Fruit fly (Drosophila melanogaster) whole organism, prepupa: ENCODE measurements around the gene Usp1.
A peak's percentile ranks its signal among the peaks of the same experiment; 100 is the strongest.

ENCODE experiments used
- Blimp-1 ChIP-seq: fragments of 200-800 bp; sonication (Bioruptor generic); optimal IDR thresholded peaks from 3 replicates; lab custom pipeline; 2017; ENCODE audit warnings: missing biosample characterization, missing genetic modification characterization, mild to moderate bottlenecking, moderate library complexity, missing genetic modification reagents
- CG10631 ChIP-seq: fragments of 200-800 bp; sonication (Bioruptor generic); optimal IDR thresholded peaks from 2 replicates; lab custom pipeline; 2016; ENCODE audit warnings: missing biosample characterization, missing genetic modification characterization
- CG11294 ChIP-seq: fragments of 200-800 bp; sonication (Bioruptor generic); IDR thresholded peaks from 2 replicates; pipeline ENCODE4 v1.3.6; 2022; ENCODE audit warnings: missing biosample characterization, missing genetic modification characterization
- CG11762 ChIP-seq: fragments of 200-800 bp; sonication (Bioruptor generic); optimal IDR thresholded peaks from 3 replicates; lab custom pipeline; 2016; ENCODE audit warnings: missing biosample characterization, missing genetic modification characterization; ENCODE audit not compliant: insufficient read depth
- CG11902 ChIP-seq: fragments of 200-800 bp; sonication (Bioruptor generic); optimal IDR thresholded peaks from 3 replicates; lab custom pipeline; 2016; ENCODE audit warnings: missing biosample characterization, missing genetic modification characterization
- CG16779 ChIP-seq: fragments of 200-800 bp; sonication (Bioruptor generic); optimal IDR thresholded peaks from 3 replicates; lab custom pipeline; 2017; ENCODE audit warnings: missing biosample characterization, mild to moderate bottlenecking, missing genetic modification characterization
- CG31627 ChIP-seq: fragments of 200-800 bp; sonication (Bioruptor generic); optimal IDR thresholded peaks from 3 replicates; lab custom pipeline; 2016; ENCODE audit warnings: missing biosample characterization, missing genetic modification characterization
- CG32006 ChIP-seq: fragments of 200-800 bp; sonication (Bioruptor generic); optimal IDR thresholded peaks from 3 replicates; lab custom pipeline; 2017; ENCODE audit warnings: missing biosample characterization, mild to moderate bottlenecking, missing genetic modification characterization
- CG3919 ChIP-seq: fragments of 200-800 bp; sonication (Bioruptor generic); optimal IDR thresholded peaks from 3 replicates; lab custom pipeline; 2016; ENCODE audit warnings: missing biosample characterization, missing genetic modification characterization
- CG6163 ChIP-seq: fragments of 200-800 bp; sonication (Bioruptor generic); IDR thresholded peaks from 3 replicates; pipeline ENCODE4 v1.3.6; 2022; ENCODE audit warnings: missing biosample characterization, missing genetic modification characterization
- CG6792 ChIP-seq: fragments of 200-800 bp; sonication (Bioruptor generic); optimal IDR thresholded peaks from 3 replicates; lab custom pipeline; 2016; ENCODE audit warnings: missing biosample characterization, missing genetic modification characterization
- CG6808 ChIP-seq: fragments of 200-800 bp; sonication (Bioruptor generic); optimal IDR thresholded peaks from 3 replicates; lab custom pipeline; 2017; ENCODE audit warnings: missing biosample characterization, missing genetic modification characterization, mild to moderate bottlenecking, moderate library complexity, missing genetic modification reagents
- CG7368 ChIP-seq: fragments of 200-800 bp; sonication (Bioruptor generic); optimal IDR thresholded peaks from 3 replicates; lab custom pipeline; 2016; ENCODE audit warnings: missing biosample characterization, missing genetic modification characterization
- CG8119 ChIP-seq: fragments of 200-800 bp; sonication (Bioruptor generic); IDR thresholded peaks from 3 replicates; pipeline ENCODE4 v1.3.6; 2022; ENCODE audit warnings: missing biosample characterization, missing genetic modification characterization
- Eip75B ChIP-seq: fragments of 200-800 bp; sonication (Bioruptor generic); optimal IDR thresholded peaks from 3 replicates; lab custom pipeline; 2016; ENCODE audit warnings: missing biosample characterization, missing genetic modification characterization
- Eip78C ChIP-seq: fragments of 200-800 bp; sonication (Bioruptor generic); peaks from one replicate; lab custom pipeline; 2016; ENCODE audit warnings: missing biosample characterization, missing genetic modification characterization
- Ets96B ChIP-seq: fragments of 200-800 bp; optimal IDR thresholded peaks from 2 replicates; lab custom pipeline; 2019; ENCODE audit warnings: missing biosample characterization, mild to moderate bottlenecking, missing genetic modification characterization, moderate library complexity
- Hr38 ChIP-seq: sonication (Bioruptor generic); optimal IDR thresholded peaks from 2 replicates; lab custom pipeline; 2016; ENCODE audit warnings: missing biosample characterization, missing genetic modification characterization
- Hr39 ChIP-seq: fragments of 200-800 bp; sonication (Bioruptor generic); optimal IDR thresholded peaks from 2 replicates; lab custom pipeline; 2016; ENCODE audit warnings: missing biosample characterization, missing genetic modification characterization
- Hr4 ChIP-seq: fragments of 200-800 bp; sonication (Bioruptor generic); optimal IDR thresholded peaks from 3 replicates; lab custom pipeline; 2016; ENCODE audit warnings: missing biosample characterization, missing genetic modification characterization
- Lpt ChIP-seq: fragments of 200-800 bp; sonication (Bioruptor generic); optimal IDR thresholded peaks from 3 replicates; lab custom pipeline; 2016; ENCODE audit warnings: missing biosample characterization, missing genetic modification characterization
- Met ChIP-seq: fragments of 200-800 bp; sonication (Bioruptor generic); optimal IDR thresholded peaks from 3 replicates; lab custom pipeline; 2016; ENCODE audit warnings: missing biosample characterization, missing genetic modification characterization
- Sox102F ChIP-seq: fragments of 200-800 bp; sonication (Bioruptor generic); optimal IDR thresholded peaks from 2 replicates; lab custom pipeline; 2016; ENCODE audit warnings: missing biosample characterization, mild to moderate bottlenecking, missing genetic modification characterization
- Sox14 ChIP-seq: fragments of 200-800 bp; sonication (Bioruptor generic); optimal IDR thresholded peaks from 3 replicates; lab custom pipeline; 2016; ENCODE audit warnings: missing biosample characterization, missing genetic modification characterization
- Sox15 ChIP-seq: fragments of 200-800 bp; sonication (Bioruptor generic); optimal IDR thresholded peaks from 3 replicates; lab custom pipeline; 2016; ENCODE audit warnings: missing biosample characterization, missing genetic modification characterization
- achi ChIP-seq: fragments of 200-800 bp; sonication (Bioruptor generic); optimal IDR thresholded peaks from 3 replicates; lab custom pipeline; 2016; ENCODE audit warnings: missing biosample characterization, missing genetic modification characterization
- acj6 ChIP-seq: fragments of 200-800 bp; sonication (Bioruptor generic); optimal IDR thresholded peaks from 3 replicates; lab custom pipeline; 2016; ENCODE audit warnings: missing biosample characterization, missing genetic modification characterization
- cyc ChIP-seq: fragments of 200-800 bp; sonication (Bioruptor generic); optimal IDR thresholded peaks from 3 replicates; lab custom pipeline; 2016; ENCODE audit warnings: missing biosample characterization, missing genetic modification characterization
- dac ChIP-seq: fragments of 200-800 bp; sonication (Bioruptor generic); optimal IDR thresholded peaks from 2 replicates; lab custom pipeline; 2017; ENCODE audit warnings: missing biosample characterization, mild to moderate bottlenecking, missing genetic modification characterization
- dsx ChIP-seq: fragments of 200-800 bp; optimal IDR thresholded peaks from 3 replicates; lab custom pipeline; 2019; ENCODE audit warnings: missing biosample characterization, mild to moderate bottlenecking, missing genetic modification characterization, moderate library complexity; ENCODE audit not compliant: poor library complexity, severe bottlenecking
- eg ChIP-seq: fragments of 200-800 bp; sonication (Bioruptor generic); IDR thresholded peaks from 3 replicates; pipeline ENCODE4 v1.3.6; 2022; ENCODE audit warnings: missing biosample characterization, missing genetic modification characterization
- fd59A ChIP-seq: fragments of 200-800 bp; sonication (Bioruptor generic); optimal IDR thresholded peaks from 2 replicates; lab custom pipeline; 2017; ENCODE audit warnings: missing biosample characterization, mild to moderate bottlenecking, missing genetic modification characterization, missing genetic modification reagents
- fd85E ChIP-seq: fragments of 200-800 bp; sonication (Bioruptor generic); optimal IDR thresholded peaks from 3 replicates; lab custom pipeline; 2016; ENCODE audit warnings: missing biosample characterization, missing genetic modification characterization
- net ChIP-seq: fragments of 200-800 bp; sonication (Bioruptor generic); optimal IDR thresholded peaks from 3 replicates; lab custom pipeline; 2016; ENCODE audit warnings: missing biosample characterization, missing genetic modification characterization
- pdm3 ChIP-seq: fragments of 200-800 bp; sonication (Bioruptor generic); optimal IDR thresholded peaks from 3 replicates; lab custom pipeline; 2016; ENCODE audit warnings: missing biosample characterization, missing genetic modification characterization
- salr ChIP-seq, 2 experiments: fragments of 200-800 bp; sonication (Bioruptor generic); optimal IDR thresholded peaks; 3 replicates each; lab custom pipeline; 2016 to 2018; ENCODE audit warnings: missing biosample characterization in 2 of 2, missing genetic modification characterization in 2 of 2, mild to moderate bottlenecking in 1 of 2
- spab ChIP-seq: fragments of 200-800 bp; sonication (Bioruptor generic); optimal IDR thresholded peaks from 2 replicates; lab custom pipeline; 2017; ENCODE audit warnings: missing biosample characterization, mild to moderate bottlenecking, missing genetic modification characterization, missing genetic modification reagents
- ss ChIP-seq, 2 experiments: fragments of 200-800 bp; sonication (Bioruptor generic); optimal IDR thresholded peaks; 2 replicates in 1 of 2; 3 replicates in 1 of 2; lab custom pipeline; 2017 to 2018; ENCODE audit warnings: mild to moderate bottlenecking in 2 of 2, missing biosample characterization in 2 of 2, missing genetic modification characterization in 2 of 2, moderate library complexity in 1 of 2
- svp ChIP-seq: fragments of 200-800 bp; sonication (Bioruptor generic); peaks from one replicate; lab custom pipeline; 2016; ENCODE audit warnings: missing biosample characterization, missing genetic modification characterization
- topi ChIP-seq: fragments of 200-800 bp; sonication (Bioruptor generic); optimal IDR thresholded peaks from 3 replicates; lab custom pipeline; 2016; ENCODE audit warnings: missing biosample characterization, missing genetic modification characterization
- vri ChIP-seq: fragments of 200-800 bp; sonication (Bioruptor generic); optimal IDR thresholded peaks from 3 replicates; lab custom pipeline; 2016; ENCODE audit warnings: missing biosample characterization, mild to moderate bottlenecking, missing genetic modification characterization

Gene Usp1

dm6 chr3R:29199807-29200693 lies 28.9 kb upstream of the Usp1 start, which contains the start of gene CG11899 (continued):
- TF ChIP-seq Sox102F (GFP tag; lab: Kevin White, UChicago) (peak; percentile 83), Lpt (GFP tag; lab: Kevin White, UChicago) (peak; percentile 81), CG7368 (GFP tag; lab: Kevin White, UChicago) (peak; percentile 72), Ets96B (tag; lab: Kevin White, UChicago) (peak; percentile 48), CG11902 (GFP tag; lab: Kevin White, UChicago) (peak; percentile 99), svp (peak; percentile 98), Eip75B (GFP tag; lab: Kevin White, UChicago) (peak; percentile 88), fd85E (GFP tag; lab: Kevin White, UChicago) (peak; percentile 75), net (GFP tag; lab: Kevin White, UChicago) (peak; percentile 77), salr (GFP tag; optimal IDR thresholded peaks at IDR 0.05; lab: Kevin White, UChicago) (peak in 1 of 2 experiments; percentile 48), CG6808 (GFP tag; lab: Kevin White, UChicago) (peak; percentile 67), CG11294 (GFP tag; lab: Robert Waterston, UW) (peak; percentile 41; the same call in 1 of the 2 replicates), CG6163 (peak; percentile 95), CG11762 (GFP tag; lab: Kevin White, UChicago) (peak; percentile 39), CG32006 (GFP tag; lab: Kevin White, UChicago) (peak; percentile 70), CG8119 (GFP tag; lab: Robert Waterston, UW) (peak; percentile 68), fd59A (peak; percentile 59), ss (GFP tag; optimal IDR thresholded peaks at IDR 0.05; lab: Kevin White, UChicago) (peak; percentile 75 to 89), dsx (GFP tag; lab: Kevin White, UChicago) (peak; percentile 76), dac (peak; percentile 71), Sox14 (GFP tag; lab: Kevin White, UChicago) (peak; percentile 96), CG6792 (peak; percentile 77), cyc (GFP tag; lab: Kevin White, UChicago) (peak; percentile 90), CG10631 (peak; percentile 69), achi (GFP tag; lab: Kevin White, UChicago) (peak; percentile 60), pdm3 (GFP tag; lab: Kevin White, UChicago) (peak; percentile 76), vri (GFP tag; lab: Kevin White, UChicago) (peak; percentile 82), acj6 (GFP tag; lab: Kevin White, UChicago) (peak; percentile 64), Met (GFP tag; lab: Kevin White, UChicago) (peak; percentile 87), CG16779 (tag; lab: Kevin White, UChicago) (peak; percentile 47), Blimp-1 (GFP tag; lab: Kevin White, UChicago) (peak; percentile 58), Hr4 (GFP tag; lab: Kevin White, UChicago) (peak; percentile 65), Hr38 (GFP tag; lab: Kevin White, UChicago) (no peak), Eip78C (GFP tag; lab: Kevin White, UChicago) (peak; percentile 85), topi (GFP tag; lab: Kevin White, UChicago) (peak; percentile 83), spab (peak; percentile 68), eg (peak; percentile 81), CG3919 (GFP tag; lab: Kevin White, UChicago) (peak; percentile 94), Hr39 (peak; percentile 66), Sox15 (GFP tag; lab: Kevin White, UChicago) (peak; percentile 25), CG31627 (peak; percentile 74)
